Fruit fly (Drosophila melanogaster): ENCODE data around the gene CG42570.

Gene CG42570

dm6 chr3L:15704250-15704985, 13.2 kb upstream of the CG42570 start (continued):
- peak; percentile 69 for TF ChIP-seq CG17359 (tag; optimal IDR thresholded peaks at IDR 0.05)
- TF ChIP-seq Sox102F (GFP tag; optimal IDR thresholded peaks at IDR 0.05) = peak; percentile 71
- peak; percentile 51 for TF ChIP-seq CG17385 (GFP tag; optimal IDR thresholded peaks at IDR 0.05)
- no peak for TF ChIP-seq Scr (GFP tag; IDR thresholded peaks at IDR 0.05; ENCODE audit: partially characterized antibody)
- TF ChIP-seq sc (optimal IDR thresholded peaks at IDR 0.05) = no peak
- peak; percentile 63 for TF ChIP-seq sc (GFP tag; optimal IDR thresholded peaks at IDR 0.05)
- no peak for TF ChIP-seq fd3F (GFP tag; optimal IDR thresholded peaks at IDR 0.05)
- no peak for TF ChIP-seq Doc2 (GFP tag; IDR thresholded peaks at IDR 0.05)
- no peak for TF ChIP-seq Ada2b (GFP tag; IDR thresholded peaks at IDR 0.05)
- TF ChIP-seq CG11695 (GFP tag; IDR thresholded peaks at IDR 0.05) = peak; percentile 52; the same call in 1 of the 3 replicates
- TF ChIP-seq CG15269 (tag; optimal IDR thresholded peaks at IDR 0.05) = peak; percentile 60
- peak; percentile 83 for TF ChIP-seq CG11504 (tag; optimal IDR thresholded peaks at IDR 0.05)
- peak; percentile 52 for TF ChIP-seq CG15696 (tag; optimal IDR thresholded peaks at IDR 0.05)
- peak; percentile 87 for TF ChIP-seq nmo (GFP tag; optimal IDR thresholded peaks at IDR 0.05)
- TF ChIP-seq CG2120 (GFP tag; optimal IDR thresholded peaks at IDR 0.05) = peak; percentile 38
- TF ChIP-seq org-1 (GFP tag; optimal IDR thresholded peaks at IDR 0.05) = peak; percentile 34
- peak in 1 of 2 experiments; percentile 24 for TF ChIP-seq dpn (GFP tag; optimal IDR thresholded peaks at IDR 0.05)
- peak in 1 of 2 experiments; percentile 73 for TF ChIP-seq Hr51 (GFP tag; optimal IDR thresholded peaks at IDR 0.05)
- TF ChIP-seq CG12219 (GFP tag; optimal IDR thresholded peaks at IDR 0.05) = no peak
- TF ChIP-seq CG32767 (GFP tag; IDR thresholded peaks at IDR 0.05) = 0 out of 2 replicates have a peak, but pooled peaks have one; percentile 32
- peak; percentile 73 for TF ChIP-seq fd96Cb (tag; optimal IDR thresholded peaks at IDR 0.05)
- TF ChIP-seq tio (GFP tag; optimal IDR thresholded peaks at IDR 0.05) = peak; percentile 78
- peak; percentile 80 for TF ChIP-seq crol (GFP tag; IDR thresholded peaks at IDR 0.05)
- peak; percentile 55 for TF ChIP-seq CG6689 (GFP tag; IDR thresholded peaks at IDR 0.05)
- peak; percentile 88 for TF ChIP-seq CG17361 (GFP tag; IDR thresholded peaks at IDR 0.05)
- peak; percentile 46 for TF ChIP-seq ewg (GFP tag; optimal IDR thresholded peaks at IDR 0.05)
- peak; percentile 39 for TF ChIP-seq CG18599 (GFP tag; optimal IDR thresholded peaks at IDR 0.05)
- TF ChIP-seq Dref (GFP tag; IDR thresholded peaks at IDR 0.05) = no peak
- TF ChIP-seq CG30403 (GFP tag; optimal IDR thresholded peaks at IDR 0.05) = peak; percentile 67
- TF ChIP-seq CG11456 (GFP tag; IDR thresholded peaks at IDR 0.05) = no peak
- TF ChIP-seq crp (GFP tag; optimal IDR thresholded peaks at IDR 0.05) = peak in 1 of 2 experiments; percentile 4
- no peak for TF ChIP-seq CG1832 (GFP tag; optimal IDR thresholded peaks at IDR 0.05)
- peak in 1 of 2 experiments; percentile 69 for TF ChIP-seq Eip74EF (GFP tag; optimal IDR thresholded peaks at IDR 0.05)
- no peak for TF ChIP-seq Atf3 (GFP tag; optimal IDR thresholded peaks at IDR 0.05)
- no peak for TF ChIP-seq MBD-R2 (GFP tag; IDR thresholded peaks at IDR 0.05)
- peak; percentile 2 for TF ChIP-seq cg (GFP tag; optimal IDR thresholded peaks at IDR 0.05)
- TF ChIP-seq HmgZ (tag; optimal IDR thresholded peaks at IDR 0.05) = no peak
- TF ChIP-seq CG10209 (GFP tag; optimal IDR thresholded peaks at IDR 0.05) = peak; percentile 62
- TF ChIP-seq CG13894 (tag; optimal IDR thresholded peaks at IDR 0.05) = peak; percentile 60
- TF ChIP-seq croc (GFP tag; conservative IDR thresholded peaks at IDR 0.05) = peak; percentile 25; the same call in 1 of the 3 replicates
- peak; percentile 12 for TF ChIP-seq twi (tag; optimal IDR thresholded peaks at IDR 0.05)
- TF ChIP-seq Max (GFP tag; optimal IDR thresholded peaks at IDR 0.05) = peak; percentile 34
- no peak for TF ChIP-seq jumu (GFP tag; optimal IDR thresholded peaks at IDR 0.05)
- 0 out of 3 replicates have a peak, but pooled peaks have one; percentile 31 for TF ChIP-seq ci (GFP tag; IDR thresholded peaks at IDR 0.05)
- TF ChIP-seq CG6683 (GFP tag; optimal IDR thresholded peaks at IDR 0.05) = peak; percentile 12
- peak; percentile 47 for TF ChIP-seq sug (tag; optimal IDR thresholded peaks at IDR 0.05)
- TF ChIP-seq CG1529 (GFP tag; optimal IDR thresholded peaks at IDR 0.05) = peak; percentile 69
- peak; percentile 71 for TF ChIP-seq grau (tag; optimal IDR thresholded peaks at IDR 0.05)
